Fruit fly (Drosophila melanogaster): ENCODE data around the gene Fer1.
A peak's percentile ranks its signal among the peaks of the same experiment; 100 is the strongest.

Gene Fer1

DNA sequence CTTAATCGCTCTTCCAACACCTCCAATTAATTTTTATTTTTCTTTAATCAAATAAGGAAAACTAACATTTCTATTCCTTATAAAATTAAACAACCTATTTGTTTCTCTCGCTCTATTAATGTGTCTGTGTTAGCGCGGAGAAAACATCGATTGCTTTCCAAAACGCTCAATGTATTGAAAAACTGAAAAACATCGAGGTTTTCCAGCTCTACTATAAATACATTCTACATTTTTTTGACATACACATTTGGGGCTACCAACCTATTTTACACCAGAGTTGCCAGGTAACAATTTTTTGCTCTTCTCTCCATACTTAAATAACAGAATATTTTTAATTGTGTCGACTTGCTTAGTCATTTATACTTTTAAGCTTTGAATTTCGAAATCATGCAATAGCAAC, 44.1 kb upstream of the Fer1 start (continued):
- TF ChIP-seq CG10147 (GFP tag; optimal IDR thresholded peaks at IDR 0.05) (no peak), CG8388 (GFP tag; optimal IDR thresholded peaks at IDR 0.05) (peak; percentile 25), CG13287 (GFP tag; IDR thresholded peaks at IDR 0.05; ENCODE audit: partially characterized antibody) (peak; percentile 80), E2f2 (GFP tag; IDR thresholded peaks at IDR 0.05) (peak; percentile 53), CG4282 (GFP tag; optimal IDR thresholded peaks at IDR 0.05) (no peak), sob (GFP tag; IDR thresholded peaks at IDR 0.05) (no peak), Asciz (GFP tag; optimal IDR thresholded peaks at IDR 0.05) (no peak)

DNA sequence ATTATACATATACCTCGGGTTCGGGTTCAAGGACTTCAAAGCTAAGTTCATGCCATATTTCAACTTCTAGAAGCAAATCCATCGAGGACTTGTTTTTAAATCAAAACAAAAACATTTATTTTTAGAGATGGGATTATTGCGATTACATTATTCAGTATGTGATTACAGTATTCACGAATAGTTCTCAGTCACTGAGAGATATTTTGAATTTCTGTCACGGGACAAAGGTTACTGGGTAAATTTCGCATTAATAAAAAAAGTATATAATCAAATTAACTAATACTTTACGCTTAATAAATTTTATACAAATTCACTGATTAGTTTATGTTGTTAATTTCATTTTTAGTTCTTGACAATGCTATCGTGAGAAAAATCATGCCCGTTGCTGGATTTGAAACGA, 42.4 kb upstream of the Fer1 start:
- no peak for TF ChIP-seq CG11696 (GFP tag; IDR thresholded peaks at IDR 0.05)
- no peak for TF ChIP-seq schlank (tag; optimal IDR thresholded peaks at IDR 0.05)
- TF ChIP-seq CG3847 (GFP tag; IDR thresholded peaks at IDR 0.05) = no peak
- no peak for TF ChIP-seq CG7372 (GFP tag; IDR thresholded peaks at IDR 0.05)
- TF ChIP-seq CG17186 (GFP tag; optimal IDR thresholded peaks at IDR 0.05) = no peak
- TF ChIP-seq pan (optimal IDR thresholded peaks at IDR 0.05) = no peak
- TF ChIP-seq pan (GFP tag; optimal IDR thresholded peaks at IDR 0.05 in 1 of 2, IDR thresholded peaks at IDR 0.05 in 1 of 2) = no peak
- TF ChIP-seq CG8388 (GFP tag; optimal IDR thresholded peaks at IDR 0.05) = peak; percentile 99
- no peak for TF ChIP-seq D19B (GFP tag; optimal IDR thresholded peaks at IDR 0.05)
- no peak for TF ChIP-seq CG7357 (GFP tag; IDR thresholded peaks at IDR 0.05)
- TF ChIP-seq CG11093 (GFP tag; IDR thresholded peaks at IDR 0.05) = no peak
- peak; percentile 8 for TF ChIP-seq unpg (GFP tag; optimal IDR thresholded peaks at IDR 0.05)
- no peak for TF ChIP-seq Doc2 (GFP tag; IDR thresholded peaks at IDR 0.05)
- TF ChIP-seq ssp (GFP tag; IDR thresholded peaks at IDR 0.05) = no peak
- peak; percentile 23 for TF ChIP-seq nom (GFP tag; optimal IDR thresholded peaks at IDR 0.05)
- TF ChIP-seq gsb (GFP tag; IDR thresholded peaks at IDR 0.05) = no peak
- TF ChIP-seq CG14050 (GFP tag; IDR thresholded peaks at IDR 0.05) = no peak
- no peak for TF ChIP-seq CG4730 (GFP tag; IDR thresholded peaks at IDR 0.05)
- TF ChIP-seq CG10959 (GFP tag; IDR thresholded peaks at IDR 0.05) = no peak
- 0 out of 2 replicates have a peak, but pooled peaks have one; percentile 7 for TF ChIP-seq vvl (GFP tag; IDR thresholded peaks at IDR 0.05)
- TF ChIP-seq CG2120 (GFP tag; optimal IDR thresholded peaks at IDR 0.05) = peak; percentile 37
- TF ChIP-seq Gug (GFP tag; IDR thresholded peaks at IDR 0.05) = peak; percentile 22; the same call in 1 of the 4 replicates
- no peak for TF ChIP-seq CG4328 (GFP tag; optimal IDR thresholded peaks at IDR 0.05)
- no peak for TF ChIP-seq C15 (GFP tag; IDR thresholded peaks at IDR 0.05)
- peak; percentile 22 for TF ChIP-seq CG10979 (tag; optimal IDR thresholded peaks at IDR 0.05)
- TF ChIP-seq CG8359 (GFP tag; optimal IDR thresholded peaks at IDR 0.05; ENCODE audit: borderline replicate concordance) = no peak
- TF ChIP-seq Usf (GFP tag; optimal IDR thresholded peaks at IDR 0.05) = no peak
- TF ChIP-seq slou (GFP tag; optimal IDR thresholded peaks at IDR 0.05) = no peak
- TF ChIP-seq pzg (GFP tag; optimal IDR thresholded peaks at IDR 0.05) = peak; percentile 32
- peak; percentile 1 for TF ChIP-seq CG8924 (tag; optimal IDR thresholded peaks at IDR 0.05)
- TF ChIP-seq CG9437 (GFP tag; optimal IDR thresholded peaks at IDR 0.05) = no peak
- no peak for TF ChIP-seq Six4 (GFP tag; optimal IDR thresholded peaks at IDR 0.05)
- no peak for TF ChIP-seq CG8478 (optimal IDR thresholded peaks at IDR 0.05)
- TF ChIP-seq CG1529 (GFP tag; optimal IDR thresholded peaks at IDR 0.05) = no peak
- TF ChIP-seq jumu (GFP tag; optimal IDR thresholded peaks at IDR 0.05) = no peak
- TF ChIP-seq crc (GFP tag; optimal IDR thresholded peaks at IDR 0.05) = no peak
- no peak for TF ChIP-seq tio (GFP tag; optimal IDR thresholded peaks at IDR 0.05)
- TF ChIP-seq row (GFP tag; IDR thresholded peaks at IDR 0.05) = peak; percentile 91
- no peak for TF ChIP-seq CG12104 (GFP tag; optimal IDR thresholded peaks at IDR 0.05)
- no peak for TF ChIP-seq Ssrp (tag; optimal IDR thresholded peaks at IDR 0.05)
- TF ChIP-seq Dbx (GFP tag; IDR thresholded peaks at IDR 0.05) = no peak
- TF ChIP-seq h (optimal IDR thresholded peaks at IDR 0.05) = no peak
- TF ChIP-seq CG10431 (GFP tag; optimal IDR thresholded peaks at IDR 0.05) = no peak
- no peak for TF ChIP-seq CG6854 (GFP tag; optimal IDR thresholded peaks at IDR 0.05)
- no peak for TF ChIP-seq CG1603 (tag; optimal IDR thresholded peaks at IDR 0.05)
- TF ChIP-seq vfl (GFP tag; optimal IDR thresholded peaks at IDR 0.05) = no peak

Data from whole organism, embryonic.